Fruit fly (Drosophila melanogaster): ENCODE data around the gene CG32536.

The CG32536 gene

DNA sequence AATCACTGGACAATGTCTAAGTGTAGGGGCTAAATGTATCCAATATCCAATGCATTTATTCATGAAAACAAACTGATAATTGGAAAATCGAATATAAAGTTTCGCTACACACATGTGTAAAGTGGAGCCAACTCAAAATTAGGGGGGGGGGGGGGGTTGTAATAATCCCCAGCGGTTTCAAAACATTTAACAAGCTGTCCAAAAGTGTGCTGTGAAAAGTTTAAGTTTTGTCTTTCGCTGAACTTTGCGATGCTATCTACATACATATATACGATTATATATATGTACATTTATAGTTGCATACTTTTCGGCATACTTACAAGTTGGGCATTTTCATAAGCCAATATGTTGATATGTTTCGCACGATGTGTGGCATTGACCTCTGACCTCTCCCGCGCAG is 27.4 kb downstream of the CG32536 start:
- no peak for TF ChIP-seq CG17801 (GFP tag; optimal IDR thresholded peaks at IDR 0.05; ENCODE audit: partially characterized antibody)

DNA sequence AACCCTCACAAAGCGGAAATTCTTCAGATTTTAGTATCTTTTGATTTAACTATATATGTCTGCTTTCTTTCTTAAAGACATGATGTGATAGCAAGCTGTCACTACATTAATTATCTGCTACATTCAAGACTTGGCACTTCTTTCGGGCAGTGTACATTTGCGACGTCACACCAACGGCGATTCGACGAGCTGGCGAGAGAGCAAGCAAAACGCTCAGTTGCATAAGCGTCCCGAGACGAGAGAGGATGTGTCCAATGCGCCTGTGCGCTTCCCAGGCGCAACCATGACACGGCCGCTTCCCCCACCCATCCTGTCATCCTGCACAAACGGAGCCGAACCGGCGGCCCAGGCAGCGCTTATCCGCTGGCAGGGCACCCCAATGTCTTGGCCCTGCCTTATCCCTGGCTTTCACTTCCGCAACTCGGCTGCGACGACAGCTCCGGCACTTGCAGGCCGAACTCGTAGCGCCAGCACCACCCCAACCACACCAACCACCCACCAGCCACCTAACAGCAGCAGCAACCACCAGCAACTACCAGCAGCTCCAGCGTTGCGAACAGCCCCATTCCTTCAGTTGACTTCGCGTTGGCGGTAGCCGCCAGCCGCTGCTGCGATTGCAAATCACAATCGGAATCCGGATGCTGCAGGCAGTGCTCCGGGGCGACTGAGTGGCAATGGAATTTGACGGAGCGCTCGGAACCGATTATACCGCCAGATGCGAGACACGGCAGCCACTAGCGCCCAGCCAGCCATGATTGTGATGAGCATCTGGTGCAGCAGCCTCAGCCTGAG is 28.1 kb downstream of the CG32536 start, which contains the start of gene Hs3st-B:
TSS of gene Hs3st-B (plus strand) at position 214 of the 792 bp plus-strand sequence.
- no peak for TF ChIP-seq CG17801 (GFP tag; optimal IDR thresholded peaks at IDR 0.05; ENCODE audit: partially characterized antibody)

DNA sequence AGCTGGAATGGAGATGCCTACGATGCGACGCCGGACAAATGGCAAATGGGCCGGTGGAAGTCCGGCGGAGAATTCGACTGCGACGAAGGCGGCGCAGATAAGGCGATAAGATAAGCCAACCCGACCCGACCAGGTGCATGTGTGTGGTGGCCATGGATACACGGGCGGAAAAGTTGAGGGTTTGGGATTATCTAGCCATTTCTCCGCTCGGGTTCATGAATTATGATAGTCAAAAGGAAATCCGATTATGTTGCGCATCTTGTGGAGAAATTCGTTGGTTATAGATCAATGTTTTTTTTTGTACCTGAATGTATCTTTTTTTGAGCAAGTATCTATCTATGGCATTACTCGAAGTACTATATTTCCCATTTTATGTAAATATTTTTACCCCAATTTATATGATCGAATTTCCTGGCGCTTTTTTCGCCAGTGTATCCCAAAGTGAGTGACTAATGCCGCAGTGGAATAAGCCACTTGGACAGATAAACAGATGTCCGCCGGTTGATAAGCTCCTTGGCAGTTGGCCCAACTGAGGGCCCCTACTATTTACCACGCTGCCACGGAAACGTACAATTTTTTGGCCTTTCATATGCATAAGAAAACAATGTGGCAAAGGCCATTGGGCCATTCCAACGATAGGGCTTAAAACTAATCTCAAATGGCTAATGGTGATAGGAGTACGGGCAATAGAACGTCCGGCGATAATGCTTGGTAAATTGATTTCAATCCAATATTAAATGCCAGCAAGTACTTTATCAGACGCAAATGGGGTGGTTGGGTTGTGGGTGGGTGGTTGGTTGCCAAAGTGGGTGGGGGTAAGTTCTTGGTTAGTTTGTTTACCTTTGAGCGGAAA is 29.3 kb downstream of the CG32536 start, which contains the start of gene CG7992:
TSS of gene CG7992 (minus strand) at position 51 of the 853 bp plus-strand sequence.
- TF ChIP-seq CG17801 (GFP tag; optimal IDR thresholded peaks at IDR 0.05; ENCODE audit: partially characterized antibody) = no peak

DNA sequence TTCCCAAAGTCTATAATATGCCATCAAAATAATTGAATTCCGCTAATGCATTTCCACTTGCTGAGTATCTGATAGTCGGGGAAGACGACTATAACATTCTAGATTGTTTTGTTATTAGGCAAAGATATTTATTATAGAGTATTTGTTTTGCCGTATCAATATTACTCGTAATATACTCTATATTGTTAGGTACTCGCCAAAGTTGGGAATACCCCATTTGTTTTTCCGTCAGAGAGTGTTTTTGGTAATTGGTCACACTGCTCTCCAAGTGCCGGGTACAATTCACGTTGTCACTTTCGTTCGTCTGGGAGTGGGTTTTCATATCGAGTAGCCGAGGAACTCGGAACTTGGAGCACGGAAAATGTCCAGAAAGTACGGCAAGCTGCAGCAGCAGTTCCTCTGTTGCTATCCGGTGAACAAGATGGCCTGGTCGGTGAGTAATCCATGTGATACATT is 33.3 kb downstream of the CG32536 start, which contains the start of gene CG7889:
TSS of gene CG7889 (plus strand) at position 253 of the 456 bp plus-strand sequence.
- no peak for TF ChIP-seq CG17801 (GFP tag; optimal IDR thresholded peaks at IDR 0.05; ENCODE audit: partially characterized antibody)

DNA sequence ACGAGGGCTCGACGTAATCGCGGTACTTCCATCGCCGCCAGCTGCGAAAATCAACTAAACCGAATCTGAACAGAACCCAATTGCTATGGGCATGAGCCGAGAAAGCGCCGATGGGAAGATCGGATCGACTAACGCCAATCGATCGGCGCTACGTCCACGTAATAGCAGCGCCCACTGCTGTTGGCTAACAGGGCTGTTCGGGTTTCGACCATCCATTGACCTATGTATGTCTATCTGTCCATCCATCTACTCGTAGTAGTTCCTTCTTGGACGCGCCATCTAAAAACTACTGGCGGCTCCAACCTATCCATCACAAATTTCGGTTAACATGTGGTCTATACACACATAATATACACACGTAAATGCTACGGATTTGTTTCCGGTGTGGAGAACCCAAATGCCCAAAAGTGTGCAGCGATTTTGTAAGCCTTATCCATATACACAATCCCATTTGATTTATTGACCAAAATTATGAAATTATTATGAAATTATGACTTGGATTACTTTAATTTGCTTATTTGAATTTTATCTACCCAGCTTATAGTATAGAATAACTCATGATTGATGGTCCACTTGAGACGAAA is 34.8 kb downstream of the CG32536 start, which contains the start of gene CG14196:
TSS of gene CG14196 (minus strand) at position 51 of the 584 bp plus-strand sequence.
- TF ChIP-seq CG17801 (GFP tag; optimal IDR thresholded peaks at IDR 0.05; ENCODE audit: partially characterized antibody) = no peak

DNA sequence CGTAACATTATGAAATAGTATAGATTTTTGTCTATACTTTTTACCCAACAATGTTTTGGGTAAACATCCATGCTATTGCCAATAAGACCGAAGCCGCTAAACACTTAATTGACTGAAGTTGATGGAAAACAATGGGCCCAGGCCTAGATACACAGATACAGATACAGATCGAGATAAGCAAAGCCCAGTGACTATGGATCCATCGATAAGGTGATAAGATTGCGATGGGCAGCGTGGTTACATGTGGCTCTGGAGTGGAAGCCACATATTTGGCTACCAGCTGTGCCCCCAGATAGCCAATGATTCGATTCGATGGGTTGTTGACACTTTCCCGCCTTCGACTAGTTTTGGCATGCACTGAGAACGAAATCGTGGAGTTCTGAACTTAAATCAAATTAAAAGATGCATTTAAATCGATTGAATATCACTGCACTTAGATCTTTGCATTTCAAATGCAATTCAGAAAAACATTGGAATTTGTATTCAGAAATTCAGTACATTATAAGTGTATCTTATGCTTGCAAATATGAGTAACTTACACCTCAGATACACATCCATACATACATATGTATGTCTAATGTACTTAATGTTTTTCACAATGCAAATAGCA is 36.4 kb downstream of the CG32536 start:
- TF ChIP-seq CG17801 (GFP tag; optimal IDR thresholded peaks at IDR 0.05; ENCODE audit: partially characterized antibody) = no peak

DNA sequence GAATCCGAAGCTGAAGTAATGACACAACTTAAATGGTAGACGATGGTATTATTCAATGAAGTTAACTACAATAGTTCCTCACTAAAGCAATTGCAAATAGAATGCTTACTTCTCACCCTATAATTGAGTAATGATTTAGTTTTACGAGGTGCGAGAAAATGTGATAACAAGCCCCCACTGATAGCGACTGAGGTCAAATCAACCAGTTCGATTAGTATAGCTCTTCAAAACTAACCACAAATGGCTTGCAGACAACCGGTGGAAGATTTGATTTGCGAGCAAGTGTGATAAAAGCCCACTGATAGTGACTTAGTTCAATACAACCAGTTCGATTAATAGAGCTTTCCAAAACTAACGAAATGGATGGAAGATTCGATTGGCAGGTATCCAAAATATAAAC is 37.3 kb downstream of the CG32536 start:
- TF ChIP-seq CG17801 (GFP tag; optimal IDR thresholded peaks at IDR 0.05; ENCODE audit: partially characterized antibody) = no peak

DNA sequence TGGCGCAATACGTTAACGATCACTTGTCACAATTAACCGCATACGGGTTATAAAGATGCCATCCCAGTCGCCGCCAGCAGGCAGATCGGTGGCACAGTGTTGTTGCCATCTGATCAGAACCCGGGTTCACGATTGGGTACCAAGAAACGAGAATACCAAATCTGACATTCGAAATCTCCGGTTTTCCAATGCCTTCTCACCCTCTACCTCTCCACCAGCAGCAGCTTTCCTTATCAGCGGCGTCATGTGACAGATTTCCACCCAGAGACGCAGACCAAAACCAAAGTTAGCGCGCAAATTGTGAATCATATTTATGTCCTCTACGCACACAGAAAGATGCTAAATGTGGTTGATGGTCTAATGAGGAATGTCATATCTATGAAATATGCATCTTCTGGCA is 38.1 kb downstream of the CG32536 start:
- TF ChIP-seq CG17801 (GFP tag; optimal IDR thresholded peaks at IDR 0.05; ENCODE audit: partially characterized antibody) = no peak

DNA sequence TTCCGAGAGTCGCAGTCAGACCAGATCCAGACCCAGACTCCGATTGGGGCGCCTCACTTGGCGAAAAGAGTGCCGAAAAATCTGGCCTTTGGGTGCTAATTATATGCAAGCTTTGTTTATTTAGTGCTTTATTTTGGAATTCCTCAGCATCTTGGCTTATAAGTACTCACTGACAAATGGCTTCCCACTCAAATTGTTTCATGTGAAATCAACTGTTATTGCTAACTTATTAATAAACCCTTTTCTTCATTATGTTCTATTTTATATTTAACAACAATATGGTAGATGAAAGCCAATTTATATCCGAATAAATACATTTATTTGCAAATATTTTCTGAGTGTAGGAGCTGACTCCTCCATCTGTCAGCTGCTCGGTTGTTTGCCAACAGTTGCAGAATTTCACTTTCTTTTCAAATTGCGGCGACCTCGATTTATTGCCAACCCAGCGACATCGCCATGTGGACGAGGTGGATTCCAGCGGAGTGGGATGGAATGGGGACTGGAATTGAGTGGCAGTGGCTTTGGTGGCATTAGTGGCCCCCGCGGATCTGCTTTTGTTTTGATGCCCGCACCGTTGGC is 46.8 kb downstream of the CG32536 start:
- no peak for TF ChIP-seq CG17801 (GFP tag; optimal IDR thresholded peaks at IDR 0.05; ENCODE audit: partially characterized antibody)

DNA sequence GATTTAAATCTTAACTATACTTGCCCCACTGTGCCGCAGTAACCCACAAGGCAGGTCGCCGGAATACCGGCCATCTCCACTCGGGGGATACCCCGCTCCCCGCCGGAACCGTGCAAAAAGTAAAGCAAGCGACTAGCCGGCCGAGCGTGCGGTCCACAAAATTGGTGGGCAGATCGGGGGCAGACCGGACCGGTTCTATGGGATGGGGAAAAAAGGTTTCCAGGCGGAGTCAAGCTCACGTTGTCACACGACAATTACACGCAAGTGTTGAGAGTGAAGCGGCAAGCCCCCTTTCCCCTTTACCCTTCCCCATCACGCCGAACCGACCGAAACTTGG is 51.4 kb downstream of the CG32536 start:
- TF ChIP-seq CG17801 (GFP tag; optimal IDR thresholded peaks at IDR 0.05; ENCODE audit: partially characterized antibody) = no peak

Measured in ovary, adult (tissue).